Worm (Caenorhabditis elegans) whole organism, L2 larva: Measurements from ENCODE around the gene rnh-2.

ENCODE experiments used
- C34F6.9 ChIP-seq: fragments of 150-350 bp; optimal IDR thresholded peaks from 2 replicates; lab custom pipeline; 2014; ENCODE audit warnings: missing biosample characterization, missing genetic modification characterization
- F13H6.1 ChIP-seq: sonication (generic microtip); optimal IDR thresholded peaks from 2 replicates; lab custom pipeline; 2016; ENCODE audit warnings: missing genetic modification characterization, missing compliant biosample characterization
- R02D3.7 ChIP-seq: fragments of 150-350 bp; optimal IDR thresholded peaks from 2 replicates; lab custom pipeline; 2014; ENCODE audit warnings: missing biosample characterization, missing genetic modification characterization
- Y55F3AM.14 ChIP-seq: fragments of 200-800 bp; sonication (Bioruptor generic); optimal IDR thresholded peaks from 2 replicates; lab custom pipeline; 2018; ENCODE audit warnings: mild to moderate bottlenecking, missing genetic modification characterization, missing compliant biosample characterization
- ZK546.5 ChIP-seq: sonication (generic microtip); optimal IDR thresholded peaks from 2 replicates; lab custom pipeline; 2017; ENCODE audit warnings: missing biosample characterization, missing genetic modification characterization
- alr-1 ChIP-seq: fragments of 150-350 bp; optimal IDR thresholded peaks from 2 replicates; lab custom pipeline; 2014; ENCODE audit warnings: missing biosample characterization, missing genetic modification characterization
- aly-2 ChIP-seq: fragments of 150-350 bp; optimal IDR thresholded peaks from 2 replicates; lab custom pipeline; 2014; ENCODE audit warnings: missing biosample characterization, missing genetic modification characterization
- ama-1 ChIP-seq: fragments of 150-350 bp; optimal IDR thresholded peaks from 2 replicates; lab custom pipeline; 2018; ENCODE audit warnings: inconsistent platforms
- blmp-1 ChIP-seq: sonication (generic microtip); optimal IDR thresholded peaks from 2 replicates; lab custom pipeline; 2017; ENCODE audit warnings: missing genetic modification characterization, mild to moderate bottlenecking, missing compliant biosample characterization, antibody characterized with exemption, moderate library complexity; ENCODE audit not compliant: insufficient read depth
- ceh-16 ChIP-seq: fragments of 150-350 bp; optimal IDR thresholded peaks from 2 replicates; lab custom pipeline; 2014; ENCODE audit warnings: missing biosample characterization, missing genetic modification characterization
- ceh-82 ChIP-seq: fragments of 150-350 bp; optimal IDR thresholded peaks from 2 replicates; lab custom pipeline; 2014; ENCODE audit warnings: missing biosample characterization, missing genetic modification characterization
- crh-2 ChIP-seq: sonication (generic microtip); optimal IDR thresholded peaks from 2 replicates; lab custom pipeline; 2017; ENCODE audit warnings: missing biosample characterization, missing genetic modification characterization
- dmd-4 ChIP-seq: sonication (generic microtip); optimal IDR thresholded peaks from 2 replicates; lab custom pipeline; 2017; ENCODE audit warnings: missing biosample characterization, missing genetic modification characterization
- egl-27 ChIP-seq: sonication (generic microtip); optimal IDR thresholded peaks from 3 replicates; lab custom pipeline; 2017; ENCODE audit warnings: missing biosample characterization, missing genetic modification reagents, missing genetic modification characterization
- elt-1 ChIP-seq: fragments of 150-350 bp; optimal IDR thresholded peaks from 2 replicates; lab custom pipeline; 2014; ENCODE audit warnings: missing biosample characterization, missing genetic modification characterization
- elt-3 ChIP-seq: sonication (generic microtip); optimal IDR thresholded peaks from 2 replicates; lab custom pipeline; 2017; ENCODE audit warnings: missing biosample characterization, missing genetic modification characterization
- fos-1 ChIP-seq: fragments of 150-350 bp; optimal IDR thresholded peaks from 2 replicates; lab custom pipeline; 2014; ENCODE audit warnings: missing biosample characterization, missing genetic modification characterization
- gmeb-1 ChIP-seq: fragments of 150-350 bp; optimal IDR thresholded peaks from 2 replicates; lab custom pipeline; 2014; ENCODE audit warnings: missing biosample characterization, missing genetic modification characterization
- lin-11 ChIP-seq: fragments of 150-350 bp; sonication (generic microtip); optimal IDR thresholded peaks from 2 replicates; lab custom pipeline; 2014; ENCODE audit warnings: missing biosample characterization, missing genetic modification characterization, inconsistent platforms, mixed read lengths
- lin-13 ChIP-seq: fragments of 150-350 bp; optimal IDR thresholded peaks from 2 replicates; lab custom pipeline; 2014; ENCODE audit warnings: missing biosample characterization, missing genetic modification reagents, missing genetic modification characterization
- lin-39 ChIP-seq: fragments of 150-350 bp; optimal IDR thresholded peaks from 2 replicates; lab custom pipeline; 2014; ENCODE audit warnings: missing biosample characterization, missing genetic modification reagents, missing genetic modification characterization
- lsy-2 ChIP-seq, 2 experiments: fragments of 150-350 bp in 1 of 2; sonication (generic microtip) in 1 of 2; optimal IDR thresholded peaks; 2 replicates each; lab custom pipeline; 2014 to 2017; ENCODE audit warnings: missing biosample characterization in 2 of 2, missing genetic modification characterization in 2 of 2
- mab-5 ChIP-seq: fragments of 150-350 bp; optimal IDR thresholded peaks from 2 replicates; lab custom pipeline; 2014; ENCODE audit warnings: missing biosample characterization, missing genetic modification characterization
- mbf-1 ChIP-seq: sonication (generic microtip); optimal IDR thresholded peaks from 2 replicates; lab custom pipeline; 2017; ENCODE audit warnings: missing biosample characterization, missing genetic modification characterization
- mdl-1 ChIP-seq, 2 experiments: fragments of 150-350 bp in 1 of 2; sonication (generic microtip) in 1 of 2; optimal IDR thresholded peaks; 2 replicates each; lab custom pipeline; 2017; ENCODE audit warnings: missing biosample characterization in 2 of 2, missing genetic modification characterization in 2 of 2
- nhr-10 ChIP-seq: sonication (generic microtip); optimal IDR thresholded peaks from 2 replicates; lab custom pipeline; 2017; ENCODE audit warnings: missing biosample characterization, missing genetic modification characterization
- nhr-11 ChIP-seq: fragments of 150-350 bp; optimal IDR thresholded peaks from 2 replicates; lab custom pipeline; 2014; ENCODE audit warnings: missing biosample characterization, missing genetic modification characterization
- nhr-12 ChIP-seq: fragments of 150-350 bp; optimal IDR thresholded peaks from 2 replicates; lab custom pipeline; 2014; ENCODE audit warnings: missing biosample characterization, missing genetic modification characterization
- nhr-129 ChIP-seq: fragments of 150-350 bp; optimal IDR thresholded peaks from 2 replicates; lab custom pipeline; 2014; ENCODE audit warnings: missing biosample characterization, missing genetic modification characterization
- nhr-21 ChIP-seq: fragments of 150-350 bp; optimal IDR thresholded peaks from 2 replicates; lab custom pipeline; 2014; ENCODE audit warnings: missing biosample characterization, missing genetic modification characterization
- nhr-23 ChIP-seq: fragments of 150-350 bp; optimal IDR thresholded peaks from 2 replicates; lab custom pipeline; 2014; ENCODE audit warnings: missing biosample characterization, missing genetic modification reagents, missing genetic modification characterization
- nhr-237 ChIP-seq: fragments of 150-350 bp; optimal IDR thresholded peaks from 2 replicates; lab custom pipeline; 2014; ENCODE audit warnings: missing biosample characterization, missing genetic modification characterization
- nhr-25 ChIP-seq: fragments of 150-350 bp; sonication (generic microtip); optimal IDR thresholded peaks from 3 replicates; lab custom pipeline; 2014; ENCODE audit warnings: missing biosample characterization, missing genetic modification characterization
- nhr-6 ChIP-seq: fragments of 150-350 bp; optimal IDR thresholded peaks from 2 replicates; lab custom pipeline; 2014; ENCODE audit warnings: missing biosample characterization, missing genetic modification characterization
- nhr-77 ChIP-seq: fragments of 150-350 bp; optimal IDR thresholded peaks from 2 replicates; lab custom pipeline; 2014; ENCODE audit warnings: missing biosample characterization, missing genetic modification characterization
- peb-1 ChIP-seq: fragments of 150-350 bp; optimal IDR thresholded peaks from 2 replicates; lab custom pipeline; 2014; ENCODE audit warnings: missing biosample characterization, missing genetic modification characterization
- sem-4 ChIP-seq: fragments of 150-350 bp; optimal IDR thresholded peaks from 2 replicates; lab custom pipeline; 2014; ENCODE audit warnings: missing biosample characterization, missing genetic modification reagents, missing genetic modification characterization
- skn-1 ChIP-seq: sonication (generic microtip); optimal IDR thresholded peaks from 2 replicates; lab custom pipeline; 2017; ENCODE audit warnings: missing biosample characterization, missing genetic modification characterization
- sma-3 ChIP-seq: sonication (generic microtip); optimal IDR thresholded peaks from 2 replicates; lab custom pipeline; 2016; ENCODE audit warnings: missing genetic modification reagents, missing genetic modification characterization, missing compliant biosample characterization
- sma-9 ChIP-seq, 2 experiments: fragments of 150-350 bp in 1 of 2; sonication (generic microtip) in 1 of 2; optimal IDR thresholded peaks; 2 replicates each; lab custom pipeline; 2014 to 2016; ENCODE audit warnings: missing genetic modification characterization in 2 of 2, mild to moderate bottlenecking in 1 of 2, missing biosample characterization in 1 of 2, missing compliant biosample characterization in 1 of 2, missing genetic modification reagents in 1 of 2, moderate library complexity in 1 of 2
- snpc-4 ChIP-seq: fragments of 150-350 bp; optimal IDR thresholded peaks from 2 replicates; lab custom pipeline; 2014; ENCODE audit warnings: missing biosample characterization, missing genetic modification characterization
- unc-39 ChIP-seq: fragments of 150-350 bp; optimal IDR thresholded peaks from 2 replicates; lab custom pipeline; 2014; ENCODE audit warnings: missing biosample characterization, missing genetic modification characterization
- unc-55 ChIP-seq: fragments of 150-350 bp; sonication (generic microtip); optimal IDR thresholded peaks from 3 replicates; lab custom pipeline; 2014; ENCODE audit warnings: missing biosample characterization, missing genetic modification reagents, missing genetic modification characterization
- unc-62 ChIP-seq: fragments of 150-350 bp; optimal IDR thresholded peaks from 2 replicates; lab custom pipeline; 2014; ENCODE audit warnings: missing biosample characterization, missing genetic modification reagents, missing genetic modification characterization
- zag-1 ChIP-seq: fragments of 150-350 bp; optimal IDR thresholded peaks from 2 replicates; lab custom pipeline; 2014; ENCODE audit warnings: missing biosample characterization, missing genetic modification characterization
- ztf-1 ChIP-seq: fragments of 200-800 bp; sonication (Bioruptor generic); conservative IDR thresholded peaks from 2 replicates; pipeline ENCODE4 v1.3.6; 2022; ENCODE audit warnings: missing genetic modification characterization, missing compliant biosample characterization
- ztf-11 ChIP-seq: sonication (generic microtip); optimal IDR thresholded peaks from 2 replicates; lab custom pipeline; 2017; ENCODE audit warnings: missing biosample characterization, missing genetic modification characterization
- ztf-4 ChIP-seq: fragments of 150-350 bp; optimal IDR thresholded peaks from 2 replicates; lab custom pipeline; 2014; ENCODE audit warnings: missing biosample characterization, missing genetic modification characterization

rnh-2 gene

ce11 chrII:8516783-8517182 lies at the start of gene rnh-2:
rnh-2 (plus strand) TSS chrII:8517150.
- no peak for TF ChIP-seq ZK546.5 (tag; lab: Kevin White, UChicago)
- TF ChIP-seq aly-2 (tag; lab: Kevin White, UChicago): no peak
- TF ChIP-seq Y55F3AM.14 (GFP tag; lab: Kevin White, UChicago): no peak
- peak; percentile 5 for TF ChIP-seq nhr-21
- no peak for TF ChIP-seq peb-1 (tag; lab: Kevin White, UChicago)
- TF ChIP-seq alr-1 (tag; lab: Kevin White, UChicago): no peak
- TF ChIP-seq ztf-11 (tag; lab: Kevin White, UChicago): no peak
- TF ChIP-seq unc-62: no peak
- TF ChIP-seq nhr-6: peak; percentile 7
- no peak for TF ChIP-seq ceh-16 (tag; lab: Kevin White, UChicago)
- TF ChIP-seq elt-3 (tag; lab: Kevin White, UChicago): no peak
- TF ChIP-seq gmeb-1 (tag; lab: Kevin White, UChicago): peak; percentile 64
- TF ChIP-seq C34F6.9 (tag; lab: Kevin White, UChicago): peak; percentile 82
- TF ChIP-seq ztf-1: no peak
- TF ChIP-seq nhr-129 (tag; lab: Kevin White, UChicago): peak; percentile 58
- no peak for TF ChIP-seq nhr-25 (tag; lab: Kevin White, UChicago)
- peak; percentile 13 for TF ChIP-seq F13H6.1
- no peak for TF ChIP-seq R02D3.7 (tag; lab: Kevin White, UChicago)
- TF ChIP-seq nhr-23 (tag; lab: Kevin White, UChicago): no peak
- TF ChIP-seq dmd-4 (tag; lab: Kevin White, UChicago): no peak
- no peak for TF ChIP-seq zag-1 (tag; lab: Kevin White, UChicago)
- TF ChIP-seq lin-11 (tag; lab: Kevin White, UChicago): no peak
- no peak for TF ChIP-seq nhr-237 (tag; lab: Kevin White, UChicago)
- no peak for TF ChIP-seq egl-27 (tag; lab: Kevin White, UChicago)
- peak; percentile 86 for TF ChIP-seq unc-55
- TF ChIP-seq sem-4 (tag; lab: Kevin White, UChicago): peak; percentile 18
- TF ChIP-seq ceh-82 (tag; lab: Kevin White, UChicago): no peak
- no peak for TF ChIP-seq mbf-1 (tag; lab: Kevin White, UChicago)
- TF ChIP-seq ama-1 (lab: Kevin White, UChicago): no peak
- no peak for TF ChIP-seq blmp-1 (tag; lab: Kevin White, UChicago)
- no peak for TF ChIP-seq nhr-11 (tag; lab: Kevin White, UChicago)
- no peak for TF ChIP-seq nhr-12 (tag; lab: Kevin White, UChicago)
- TF ChIP-seq nhr-10 (tag; lab: Kevin White, UChicago): no peak
- TF ChIP-seq sma-9 (GFP tag; optimal IDR thresholded peaks at IDR 0.05; lab: Kevin White, UChicago): peak; percentile 55
- no peak for TF ChIP-seq sma-9 (tag; optimal IDR thresholded peaks at IDR 0.05; lab: Kevin White, UChicago)
- TF ChIP-seq ztf-4 (tag; lab: Kevin White, UChicago): no peak
- TF ChIP-seq nhr-77 (tag; lab: Kevin White, UChicago): no peak
- no peak for TF ChIP-seq mab-5
- peak; percentile 70 for TF ChIP-seq lin-13 (GFP tag; lab: Kevin White, UChicago)
- TF ChIP-seq fos-1 (tag; lab: Kevin White, UChicago): peak; percentile 49
- peak; percentile 15 to 94 for TF ChIP-seq lsy-2 (tag; optimal IDR thresholded peaks at IDR 0.05; lab: Kevin White, UChicago)
- peak; percentile 66 for TF ChIP-seq sma-3 (GFP tag; lab: Kevin White, UChicago)
- no peak for TF ChIP-seq snpc-4 (tag; lab: Kevin White, UChicago)
- TF ChIP-seq skn-1 (tag; lab: Kevin White, UChicago): peak; percentile 3
- TF ChIP-seq unc-39 (tag; lab: Kevin White, UChicago): no peak
- peak; percentile 78 for TF ChIP-seq crh-2
- TF ChIP-seq mdl-1 (tag; optimal IDR thresholded peaks at IDR 0.05; lab: Kevin White, UChicago): no peak
- no peak for TF ChIP-seq lin-39 (tag; lab: Kevin White, UChicago)
- TF ChIP-seq elt-1 (tag; lab: Kevin White, UChicago): no peak
